Worm (Caenorhabditis elegans) whole organism, L4 larva: ENCODE results near the gene F35H8.4.

ENCODE experiments used
- F49E8.2 ChIP-seq: sonication (generic microtip); optimal IDR thresholded peaks from 2 replicates; lab custom pipeline; 2016; ENCODE audit warnings: missing compliant biosample characterization, mild to moderate bottlenecking, missing genetic modification characterization, borderline replicate concordance
- ceh-62 ChIP-seq: sonication (generic microtip); optimal IDR thresholded peaks from 2 replicates; lab custom pipeline; 2017; ENCODE audit warnings: missing biosample characterization, missing genetic modification characterization
- ceh-82 ChIP-seq: sonication (generic microtip); optimal IDR thresholded peaks from 2 replicates; lab custom pipeline; 2017; ENCODE audit warnings: missing biosample characterization, missing genetic modification characterization
- daf-12 ChIP-seq: fragments of 150-350 bp; optimal IDR thresholded peaks from 2 replicates; lab custom pipeline; 2014; ENCODE audit warnings: missing biosample characterization, missing genetic modification reagents, missing genetic modification characterization
- egl-27 ChIP-seq: sonication (generic microtip); optimal IDR thresholded peaks from 3 replicates; lab custom pipeline; 2017; ENCODE audit warnings: missing biosample characterization, missing genetic modification reagents, missing genetic modification characterization
- lin-38 ChIP-seq: fragments of 200-800 bp; sonication (Bioruptor generic); IDR thresholded peaks from 2 replicates; pipeline ENCODE4 v1.3.6; 2022; ENCODE audit warnings: missing genetic modification reagents, missing genetic modification characterization, missing compliant biosample characterization
- nhr-25 ChIP-seq: sonication (generic microtip); optimal IDR thresholded peaks from 2 replicates; lab custom pipeline; 2017; ENCODE audit warnings: missing genetic modification characterization, mild to moderate bottlenecking, missing compliant biosample characterization, antibody characterized with exemption, moderate library complexity, borderline replicate concordance; ENCODE audit not compliant: insufficient read depth
- nhr-28 ChIP-seq: fragments of 150-350 bp; optimal IDR thresholded peaks from 2 replicates; lab custom pipeline; 2014; ENCODE audit warnings: missing biosample characterization, missing genetic modification characterization
- pha-4 ChIP-seq, 2 experiments: fragments of 150-350 bp in 1 of 2; fragments of 200-800 bp in 1 of 2; sonication (Bioruptor generic) in 1 of 2; IDR thresholded peaks in 1 of 2; optimal IDR thresholded peaks in 1 of 2; 2 replicates each; pipeline versions ENCODE4 v1.3.6 to Lab custom; 2014 to 2022; ENCODE audit warnings: missing genetic modification characterization in 2 of 2, missing genetic modification reagents in 2 of 2, missing biosample characterization in 1 of 2, missing compliant biosample characterization in 1 of 2

ce11 chrII:9603419-9603818 lies 43.6 kb upstream of the F35H8.4 start:
- TF ChIP-seq pha-4 (GFP tag; IDR thresholded peaks at IDR 0.05; lab: Robert Waterston, UW) (peak; percentile 82), pha-4 (tag; optimal IDR thresholded peaks at IDR 0.05; lab: Kevin White, UChicago) (peak; percentile 87), nhr-28 (peak; percentile 99), egl-27 (no peak), lin-38 (no peak; the same call in 1 of the 2 replicates), ceh-62 (tag; lab: Kevin White, UChicago) (no peak), F49E8.2 (tag; lab: Kevin White, UChicago) (no peak), nhr-25 (tag; lab: Kevin White, UChicago) (peak; percentile 62), daf-12 (tag; lab: Kevin White, UChicago) (no peak), ceh-82 (tag; lab: Kevin White, UChicago) (no peak)
